Worm (Caenorhabditis elegans) whole organism, late embryonic: ENCODE results near the gene ZK218.3.

Experiments used
- F13H6.1 ChIP-seq: sonication (generic microtip); optimal IDR thresholded peaks from 2 replicates; lab custom pipeline; 2016; ENCODE audit warnings: missing genetic modification characterization, missing compliant biosample characterization
- ceh-24 ChIP-seq: sonication (generic microtip); optimal IDR thresholded peaks from 2 replicates; lab custom pipeline; 2016; ENCODE audit warnings: mild to moderate bottlenecking, missing genetic modification characterization, missing compliant biosample characterization
- dmd-4 ChIP-seq: sonication (generic microtip); optimal IDR thresholded peaks from 2 replicates; lab custom pipeline; 2016; ENCODE audit warnings: borderline replicate concordance, missing genetic modification characterization, missing compliant biosample characterization
- elt-2 ChIP-seq: sonication (generic microtip); optimal IDR thresholded peaks from 2 replicates; lab custom pipeline; 2016; ENCODE audit warnings: missing genetic modification reagents, missing genetic modification characterization, missing compliant biosample characterization
- fkh-10 ChIP-seq: fragments of 150-350 bp; optimal IDR thresholded peaks from 2 replicates; lab custom pipeline; 2014; ENCODE audit warnings: missing biosample characterization, missing genetic modification reagents, missing genetic modification characterization
- gmeb-2 ChIP-seq: sonication (generic microtip); optimal IDR thresholded peaks from 2 replicates; lab custom pipeline; 2016; ENCODE audit warnings: missing genetic modification characterization, inconsistent platforms, missing compliant biosample characterization
- nfya-1 ChIP-seq: sonication (generic microtip); optimal IDR thresholded peaks from 2 replicates; lab custom pipeline; 2017; ENCODE audit warnings: missing genetic modification characterization, mild to moderate bottlenecking, missing compliant biosample characterization, antibody characterized with exemption, moderate library complexity
- nhr-11 ChIP-seq: fragments of 150-350 bp; optimal IDR thresholded peaks from 2 replicates; lab custom pipeline; 2014; ENCODE audit warnings: missing biosample characterization, missing genetic modification characterization
- pax-1 ChIP-seq: fragments of 150-350 bp; optimal IDR thresholded peaks from 2 replicates; lab custom pipeline; 2014; ENCODE audit warnings: missing biosample characterization, missing genetic modification characterization
- pha-4 ChIP-seq: fragments of 150-350 bp; optimal IDR thresholded peaks from 2 replicates; lab custom pipeline; 2018; ENCODE audit warnings: missing biosample characterization, missing genetic modification reagents, missing genetic modification characterization
- pqm-1 ChIP-seq: sonication (generic microtip); optimal IDR thresholded peaks from 2 replicates; lab custom pipeline; 2016; ENCODE audit warnings: missing genetic modification characterization, missing compliant biosample characterization
- syd-9 ChIP-seq: sonication (generic microtip); optimal IDR thresholded peaks from 2 replicates; lab custom pipeline; 2016; ENCODE audit warnings: mild to moderate bottlenecking, missing genetic modification characterization, moderate library complexity, missing compliant biosample characterization

DNA sequence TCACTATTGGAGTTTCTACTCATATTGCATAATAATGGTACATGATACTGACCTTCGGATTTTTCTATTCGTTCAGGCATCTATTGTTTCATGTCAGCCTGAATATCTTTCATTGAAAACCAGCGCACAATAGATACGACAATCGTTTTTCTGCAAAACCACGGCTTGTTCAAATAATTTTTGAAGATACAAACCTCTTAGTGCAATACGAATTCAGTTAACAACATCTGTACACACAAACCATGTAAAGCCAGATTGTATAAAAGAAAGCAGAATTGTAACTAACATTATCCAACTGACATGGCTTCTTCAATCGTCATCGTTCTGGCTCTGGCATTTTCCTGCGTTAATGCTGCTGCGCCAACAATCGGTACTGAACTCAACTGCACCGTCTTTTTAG, 6.9 kb upstream of the ZK218.3 start, which contains the start of gene ZK218.7:
- no peak for TF ChIP-seq fkh-10
- no peak for TF ChIP-seq pha-4 (tag; lab: Kevin White, UChicago)
- TF ChIP-seq nhr-11 (tag; lab: Kevin White, UChicago), result no peak
- no peak for TF ChIP-seq nfya-1 (tag; lab: Kevin White, UChicago)
- no peak for TF ChIP-seq ceh-24 (tag; lab: Kevin White, UChicago)
- TF ChIP-seq gmeb-2 (tag; lab: Kevin White, UChicago), result no peak
- TF ChIP-seq pqm-1 (tag; lab: Kevin White, UChicago), result no peak
- no peak for TF ChIP-seq dmd-4
- no peak for TF ChIP-seq elt-2 (tag; lab: Kevin White, UChicago)
- TF ChIP-seq syd-9 (tag; lab: Kevin White, UChicago), result no peak
- no peak for TF ChIP-seq F13H6.1
- TF ChIP-seq pax-1 (tag; lab: Kevin White, UChicago), result no peak
